Worm (Caenorhabditis elegans) whole organism, early embryonic: ENCODE measurements around the gene inx-18.
A peak's percentile ranks its signal among the peaks of the same experiment; 100 is the strongest.

Experiments
- B0310.2 ChIP-seq: sonication (generic microtip); optimal IDR thresholded peaks from 2 replicates; lab custom pipeline; 2016; ENCODE audit warnings: mild to moderate bottlenecking, missing genetic modification characterization, missing compliant biosample characterization
- F13C5.2 ChIP-seq: sonication (generic microtip); optimal IDR thresholded peaks from 2 replicates; lab custom pipeline; 2017; ENCODE audit warnings: mild to moderate bottlenecking, missing genetic modification characterization, inconsistent platforms, missing compliant biosample characterization
- aly-1 ChIP-seq: sonication (generic microtip); optimal IDR thresholded peaks from 2 replicates; lab custom pipeline; 2016; ENCODE audit warnings: missing genetic modification characterization, missing compliant biosample characterization
- ama-1 ChIP-seq: fragments of 150-350 bp; optimal IDR thresholded peaks from 2 replicates; lab custom pipeline; 2014
- ceh-13 ChIP-seq: fragments of 200-800 bp; sonication (Bioruptor generic); optimal IDR thresholded peaks from 2 replicates; lab custom pipeline; 2018; ENCODE audit warnings: mild to moderate bottlenecking, missing genetic modification characterization, missing compliant biosample characterization
- ceh-36 ChIP-seq: sonication (generic microtip); optimal IDR thresholded peaks from 2 replicates; lab custom pipeline; 2016; ENCODE audit warnings: missing genetic modification characterization, inconsistent platforms, missing compliant biosample characterization
- ets-7 ChIP-seq: sonication (generic microtip); optimal IDR thresholded peaks from 2 replicates; lab custom pipeline; 2016; ENCODE audit warnings: missing genotype, missing genetic modification characterization, missing compliant biosample characterization
- flt-1 ChIP-seq: fragments of 200-800 bp; sonication (Bioruptor generic); IDR thresholded peaks from 2 replicates; pipeline ENCODE4 v1.3.6; 2022; ENCODE audit warnings: missing genetic modification characterization, missing compliant biosample characterization
- hmbx-1 ChIP-seq: sonication (generic microtip); optimal IDR thresholded peaks from 2 replicates; lab custom pipeline; 2016; ENCODE audit warnings: mild to moderate bottlenecking, missing genetic modification characterization, missing compliant biosample characterization
- hmg-4 ChIP-seq: fragments of 200-800 bp; sonication (Bioruptor generic); optimal IDR thresholded peaks from 2 replicates; lab custom pipeline; 2018; ENCODE audit warnings: mild to moderate bottlenecking, missing genetic modification characterization, missing compliant biosample characterization
- hnd-1 ChIP-seq: sonication (generic microtip); optimal IDR thresholded peaks from 2 replicates; lab custom pipeline; 2016; ENCODE audit warnings: missing genetic modification characterization, missing compliant biosample characterization
- pes-1 ChIP-seq: fragments of 200-800 bp; sonication (Bioruptor generic); IDR thresholded peaks from 2 replicates; pipeline ENCODE4 v1.3.6; 2022; ENCODE audit warnings: missing genetic modification reagents, missing genetic modification characterization, missing compliant biosample characterization
- scrt-1 ChIP-seq: fragments of 200-800 bp; sonication (Bioruptor generic); IDR thresholded peaks from 2 replicates; pipeline ENCODE4 v1.3.6; 2022; ENCODE audit warnings: missing genetic modification characterization, missing compliant biosample characterization
- sea-1 ChIP-seq: fragments of 200-800 bp; sonication (Bioruptor generic); conservative IDR thresholded peaks from 2 replicates; pipeline ENCODE4 v1.3.6; 2022; ENCODE audit warnings: missing genetic modification characterization, missing compliant biosample characterization
- tbx-11 ChIP-seq: fragments of 200-800 bp; sonication (Bioruptor generic); IDR thresholded peaks from 2 replicates; pipeline ENCODE4 v1.3.6; 2022; ENCODE audit warnings: missing genetic modification characterization, missing compliant biosample characterization
- tbx-37 ChIP-seq: fragments of 200-800 bp; sonication (Bioruptor generic); conservative IDR thresholded peaks from 2 replicates; pipeline ENCODE4 v1.3.6; 2022; ENCODE audit warnings: missing genetic modification reagents, missing genetic modification characterization, missing compliant biosample characterization
- tra-4 ChIP-seq: sonication (generic microtip); optimal IDR thresholded peaks from 2 replicates; lab custom pipeline; 2017; ENCODE audit warnings: missing genetic modification characterization, missing compliant biosample characterization

Gene inx-18

DNA sequence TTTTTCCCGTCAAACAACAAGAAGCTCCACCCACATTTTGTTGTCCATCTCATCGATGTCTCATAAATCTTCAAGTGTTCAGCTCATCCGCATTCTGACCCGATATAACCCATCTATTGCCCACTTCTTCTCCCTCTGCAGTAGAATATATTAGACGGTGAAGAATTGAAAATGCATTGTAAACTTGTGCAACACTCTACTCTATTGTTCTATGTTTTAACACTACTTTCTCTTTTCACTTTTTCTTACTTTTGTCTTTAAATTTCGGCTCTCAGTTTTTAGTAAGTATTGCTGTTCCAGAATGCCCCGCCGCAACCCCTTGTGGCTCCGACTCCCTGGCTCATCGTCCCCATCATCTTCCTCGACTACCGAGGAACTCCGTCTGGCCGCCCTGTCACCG, 43.2 kb downstream of the inx-18 start, which contains the start of gene K11H12.9:
K11H12.9 (plus strand) TSS at position 301 of the 400 bp plus-strand sequence.
- TF ChIP-seq hnd-1 (tag; lab: Kevin White, UChicago) = no peak

DNA sequence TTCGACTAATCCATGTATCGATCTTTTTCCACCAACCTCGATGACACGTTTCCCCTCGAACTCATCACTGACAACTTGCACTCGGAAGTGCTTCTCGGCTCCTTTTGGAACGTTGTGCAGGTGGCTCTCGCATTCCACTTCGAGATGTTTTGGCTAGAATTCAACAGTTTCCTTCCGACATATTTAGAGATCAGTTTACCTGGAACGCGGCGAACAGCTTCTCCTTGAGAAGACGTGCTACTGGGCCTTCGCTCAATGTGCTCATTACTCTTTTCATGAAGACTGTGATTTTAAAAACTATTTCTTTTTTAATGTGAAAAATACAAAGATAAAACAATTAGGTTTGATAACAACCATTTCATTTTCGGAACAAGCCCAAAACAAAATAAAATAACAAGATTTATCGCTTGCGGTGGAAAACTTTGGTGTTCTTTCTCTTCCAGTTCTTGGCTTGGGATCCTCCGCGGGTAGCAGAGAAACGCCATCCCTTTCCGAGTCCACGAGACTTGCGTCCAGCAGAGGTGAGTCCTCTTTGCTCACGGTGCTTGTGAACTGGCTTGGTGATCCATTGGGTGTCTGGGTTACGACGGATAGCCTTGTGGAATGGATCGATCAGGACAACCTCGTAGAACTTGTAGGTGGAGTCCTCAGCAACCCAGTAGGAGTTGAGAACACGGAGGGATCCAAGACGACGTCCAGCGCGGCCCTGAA, 47.1 kb downstream of the inx-18 start, which contains the start of gene K11H12.1:
K11H12.1 (minus strand) TSS at position 284 of the 711 bp plus-strand sequence.
- TF ChIP-seq hmbx-1 (tag; lab: Kevin White, UChicago) (no peak), sea-1 (GFP tag; lab: Robert Waterston, UW) (no peak), pes-1 (GFP tag; lab: Robert Waterston, UW) (no peak), aly-1 (tag; lab: Kevin White, UChicago) (no peak), scrt-1 (GFP tag; lab: Robert Waterston, UW) (no peak), tra-4 (tag; lab: Kevin White, UChicago) (no peak), ama-1 (lab: Kevin White, UChicago) (no peak), B0310.2 (tag; lab: Kevin White, UChicago) (no peak), ets-7 (tag; lab: Kevin White, UChicago) (no peak), flt-1 (GFP tag; lab: Robert Waterston, UW) (no peak), hnd-1 (tag; lab: Kevin White, UChicago) (no peak), F13C5.2 (tag; lab: Kevin White, UChicago) (no peak), tbx-37 (GFP tag; lab: Robert Waterston, UW) (no peak), ceh-13 (GFP tag; lab: Kevin White, UChicago) (no peak), hmg-4 (GFP tag; lab: Kevin White, UChicago) (no peak), ceh-36 (tag; lab: Kevin White, UChicago) (no peak), tbx-11 (GFP tag; lab: Robert Waterston, UW) (no peak)

DNA sequence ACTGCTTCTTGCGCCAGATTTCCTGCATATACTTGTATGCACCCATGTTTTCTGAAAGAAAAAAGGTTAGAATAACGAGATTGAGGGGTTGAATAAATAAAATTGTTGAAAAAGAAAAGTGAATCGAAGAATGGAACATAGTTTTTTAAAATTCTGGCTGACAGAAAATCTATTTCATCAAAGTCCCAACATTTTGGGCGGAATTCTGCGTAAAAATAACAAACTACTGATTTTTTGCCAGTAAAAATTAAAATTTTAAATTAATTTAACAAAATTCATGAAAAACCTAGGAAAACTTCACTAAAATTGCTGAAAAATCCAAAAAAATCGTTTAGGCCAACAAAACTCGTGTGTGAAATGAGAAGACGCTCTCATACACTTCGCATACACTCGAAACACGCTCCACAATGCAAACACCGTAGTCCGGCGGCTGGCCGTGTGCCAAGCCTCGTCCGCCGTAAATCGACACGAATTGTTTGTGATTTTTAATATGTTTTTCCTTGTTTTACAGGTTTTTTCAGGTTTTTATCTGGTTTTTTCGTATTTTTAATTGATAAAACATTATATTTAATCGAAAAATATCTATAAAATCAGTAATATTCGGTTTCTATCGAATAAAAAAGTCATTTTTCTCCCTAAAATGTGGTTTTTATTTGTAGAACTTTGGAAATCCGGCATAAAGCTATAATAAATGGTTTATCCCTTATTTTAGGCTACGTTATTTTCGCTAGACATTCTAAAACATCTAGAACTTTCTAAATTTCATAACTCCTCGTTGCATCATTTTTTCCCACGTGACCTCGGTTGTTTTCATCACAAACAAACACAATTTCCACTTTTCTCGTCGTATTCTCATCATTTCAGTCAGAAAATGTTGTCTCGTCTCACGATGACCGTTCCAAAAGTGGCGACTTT, 48.6 kb downstream of the inx-18 start, which contains the start of the genes rpl-15 and K11H12.8:
rpl-15 (minus strand) TSS at position 51 of the 915 bp plus-strand sequence.
K11H12.8 (plus strand) TSS at position 865 of the 915 bp plus-strand sequence.
- peak; percentile 83 for TF ChIP-seq scrt-1 (GFP tag; lab: Robert Waterston, UW)
- TF ChIP-seq hnd-1 (tag; lab: Kevin White, UChicago) = peak; percentile 70
- TF ChIP-seq aly-1 (tag; lab: Kevin White, UChicago) = no peak
- TF ChIP-seq ceh-13 (GFP tag; lab: Kevin White, UChicago) = peak; percentile 57
- peak; percentile 64 for TF ChIP-seq ets-7 (tag; lab: Kevin White, UChicago)
- peak; percentile 92 for TF ChIP-seq flt-1 (GFP tag; lab: Robert Waterston, UW)
- TF ChIP-seq ama-1 (lab: Kevin White, UChicago) = no peak
- peak; percentile 64 for TF ChIP-seq hmbx-1 (tag; lab: Kevin White, UChicago)
- TF ChIP-seq B0310.2 (tag; lab: Kevin White, UChicago) = peak; percentile 66
- TF ChIP-seq tbx-11 (GFP tag; lab: Robert Waterston, UW) = peak; percentile 77
- peak; percentile 87 for TF ChIP-seq pes-1 (GFP tag; lab: Robert Waterston, UW)
- peak; percentile 91 for TF ChIP-seq tbx-37 (GFP tag; lab: Robert Waterston, UW)
- peak; percentile 99 for TF ChIP-seq F13C5.2 (tag; lab: Kevin White, UChicago)
- peak; percentile 79 for TF ChIP-seq tra-4 (tag; lab: Kevin White, UChicago)
- peak; percentile 95 for TF ChIP-seq sea-1 (GFP tag; lab: Robert Waterston, UW)
- TF ChIP-seq hmg-4 (GFP tag; lab: Kevin White, UChicago) = peak; percentile 93
- TF ChIP-seq ceh-36 (tag; lab: Kevin White, UChicago) = peak; percentile 78

DNA sequence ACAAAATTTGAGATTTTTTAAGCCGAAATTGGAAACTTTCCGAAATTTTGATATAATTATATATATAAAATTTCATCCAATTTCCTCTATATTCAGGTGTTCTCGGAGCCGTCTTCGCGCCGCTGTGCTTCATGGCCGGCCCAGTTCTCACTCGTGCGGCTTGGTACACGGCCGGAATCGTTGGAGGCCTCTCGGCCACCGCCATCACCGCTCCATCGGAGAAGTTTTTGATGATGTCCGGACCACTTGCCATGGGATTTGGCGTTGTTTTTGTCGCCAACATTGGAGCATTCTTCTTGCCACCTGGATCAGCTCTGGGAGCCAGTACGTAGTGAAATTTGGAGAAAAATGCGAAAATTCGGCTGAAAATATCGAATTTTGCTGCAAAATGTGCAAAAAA, 50.9 kb downstream of the inx-18 start:
- TF ChIP-seq sea-1 (GFP tag; lab: Robert Waterston, UW) = no peak
- no peak for TF ChIP-seq ceh-13 (GFP tag; lab: Kevin White, UChicago)
- no peak for TF ChIP-seq ceh-36 (tag; lab: Kevin White, UChicago)
- no peak for TF ChIP-seq scrt-1 (GFP tag; lab: Robert Waterston, UW)
- no peak for TF ChIP-seq ets-7 (tag; lab: Kevin White, UChicago)
- no peak for TF ChIP-seq pes-1 (GFP tag; lab: Robert Waterston, UW)
- no peak for TF ChIP-seq tbx-37 (GFP tag; lab: Robert Waterston, UW)
- no peak for TF ChIP-seq B0310.2 (tag; lab: Kevin White, UChicago)
- no peak for TF ChIP-seq ama-1 (lab: Kevin White, UChicago)
- no peak for TF ChIP-seq tbx-11 (GFP tag; lab: Robert Waterston, UW)
- no peak for TF ChIP-seq flt-1 (GFP tag; lab: Robert Waterston, UW)
- TF ChIP-seq hnd-1 (tag; lab: Kevin White, UChicago) = no peak
- no peak for TF ChIP-seq aly-1 (tag; lab: Kevin White, UChicago)
- TF ChIP-seq tra-4 (tag; lab: Kevin White, UChicago) = no peak
- no peak for TF ChIP-seq F13C5.2 (tag; lab: Kevin White, UChicago)
- no peak for TF ChIP-seq hmg-4 (GFP tag; lab: Kevin White, UChicago)
- no peak for TF ChIP-seq hmbx-1 (tag; lab: Kevin White, UChicago)

DNA sequence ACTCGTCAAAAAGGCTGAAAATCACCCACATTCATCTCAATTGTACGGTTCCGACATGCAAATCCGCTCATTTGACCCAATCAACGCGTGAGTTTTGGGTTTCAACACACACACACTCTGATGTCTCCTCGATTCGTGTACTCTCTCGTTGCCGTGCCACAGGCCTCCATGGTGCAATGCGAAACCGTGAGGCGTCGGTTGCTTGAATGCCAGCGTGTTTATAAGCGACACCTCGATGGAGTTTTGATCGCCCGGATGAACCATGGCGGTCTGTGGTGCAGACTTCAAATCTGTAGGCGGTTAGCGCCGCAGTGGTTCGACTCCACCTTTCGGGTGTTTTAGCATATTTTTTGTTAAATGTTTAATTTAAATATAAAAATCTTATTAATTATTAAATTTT, 51.8 kb downstream of the inx-18 start:
- TF ChIP-seq aly-1 (tag; lab: Kevin White, UChicago) = no peak
- TF ChIP-seq ceh-36 (tag; lab: Kevin White, UChicago) = no peak
- TF ChIP-seq tra-4 (tag; lab: Kevin White, UChicago) = no peak
- TF ChIP-seq flt-1 (GFP tag; lab: Robert Waterston, UW) = no peak
- peak; percentile 62 for TF ChIP-seq hmg-4 (GFP tag; lab: Kevin White, UChicago)
- no peak; the same call in 1 of the 2 replicates for TF ChIP-seq pes-1 (GFP tag; lab: Robert Waterston, UW)
- no peak for TF ChIP-seq tbx-11 (GFP tag; lab: Robert Waterston, UW)
- TF ChIP-seq scrt-1 (GFP tag; lab: Robert Waterston, UW) = 0 out of 2 replicates have a peak, but pooled peaks have one; percentile 37
- no peak for TF ChIP-seq ets-7 (tag; lab: Kevin White, UChicago)
